Worm (Caenorhabditis elegans): ENCODE data around the gene K01D12.9.
A peak's percentile ranks its signal among the peaks of the same experiment; 100 is the strongest.

Gene K01D12.9

DNA sequence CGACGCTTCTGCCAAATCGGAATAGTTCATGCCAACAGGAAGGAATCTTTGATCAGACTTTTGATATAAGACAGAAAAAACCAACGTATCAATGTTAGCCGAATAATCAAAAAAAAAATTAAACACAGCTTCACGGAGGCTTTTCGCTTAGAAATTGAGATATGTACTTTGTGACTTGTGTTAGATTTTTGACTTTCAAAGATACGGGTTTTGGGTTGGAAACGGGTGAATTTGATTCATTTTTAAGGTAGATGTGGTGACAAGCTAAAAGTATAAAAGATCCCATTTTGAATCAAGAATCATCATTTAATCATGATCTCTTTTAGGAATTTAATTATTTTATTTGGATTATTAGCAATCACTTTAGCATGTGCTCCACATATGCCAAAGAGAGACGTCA is 2.1 kb downstream of the K01D12.9 start, which contains the start of gene K01D12.8:
TSS of gene K01D12.8 (plus strand) at position 301 of the 400 bp plus-strand sequence.
- TF ChIP-seq mef-2 (tag; optimal IDR thresholded peaks at IDR 0.05) (no peak), C16A3.4 (tag; optimal IDR thresholded peaks at IDR 0.05) (no peak)

DNA sequence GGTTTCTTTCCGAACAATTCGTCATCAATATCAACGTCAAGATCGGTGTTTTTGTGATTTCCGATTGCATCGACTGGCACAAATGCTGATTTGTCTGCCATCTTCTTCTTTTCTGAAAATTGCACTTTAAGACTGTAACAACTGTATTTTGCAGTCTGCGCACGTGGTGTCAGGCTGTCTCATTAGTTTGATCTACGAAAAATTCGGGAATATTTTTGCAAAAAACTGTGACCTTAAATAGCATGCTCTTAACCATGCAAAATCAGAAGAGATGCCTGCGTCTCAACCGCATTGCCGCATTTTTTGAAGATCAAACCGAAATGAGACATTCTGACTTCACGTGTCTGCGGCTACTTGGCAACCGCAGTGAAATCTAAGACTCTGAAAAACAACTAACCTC is 3.1 kb downstream of the K01D12.9 start, which contains the start of gene K01D12.7:
TSS of gene K01D12.7 (minus strand) at position 101 of the 400 bp plus-strand sequence.
- TF ChIP-seq ceh-90 (tag; optimal IDR thresholded peaks at IDR 0.05) (no peak), zip-4 (GFP tag; optimal IDR thresholded peaks at IDR 0.05) (no peak), lin-13 (GFP tag; optimal IDR thresholded peaks at IDR 0.05) (no peak), tbx-2 (tag; optimal IDR thresholded peaks at IDR 0.05) (no peak), sptf-1 (tag; optimal IDR thresholded peaks at IDR 0.05) (no peak), C34B4.2 (tag; optimal IDR thresholded peaks at IDR 0.05) (no peak), nhr-28 (tag; optimal IDR thresholded peaks at IDR 0.05) (no peak), nhr-77 (tag; optimal IDR thresholded peaks at IDR 0.05) (no peak), xbp-1 (tag; optimal IDR thresholded peaks at IDR 0.05) (no peak), pag-3 (tag; optimal IDR thresholded peaks at IDR 0.05; ENCODE audit: borderline replicate concordance, insufficient read depth) (no peak), elt-3 (tag; optimal IDR thresholded peaks at IDR 0.05) (no peak), vab-15 (tag; optimal IDR thresholded peaks at IDR 0.05) (no peak), fos-1 (tag; optimal IDR thresholded peaks at IDR 0.05) (no peak), hpl-2 (GFP tag; optimal IDR thresholded peaks at IDR 0.05) (no peak), egl-27 (tag; optimal IDR thresholded peaks at IDR 0.05) (no peak), nhr-12 (tag; optimal IDR thresholded peaks at IDR 0.05) (no peak), ets-5 (GFP tag; IDR thresholded peaks at IDR 0.05) (no peak), skn-1 (tag; optimal IDR thresholded peaks at IDR 0.05) (no peak), tlp-1 (tag; optimal IDR thresholded peaks at IDR 0.05) (no peak)

DNA sequence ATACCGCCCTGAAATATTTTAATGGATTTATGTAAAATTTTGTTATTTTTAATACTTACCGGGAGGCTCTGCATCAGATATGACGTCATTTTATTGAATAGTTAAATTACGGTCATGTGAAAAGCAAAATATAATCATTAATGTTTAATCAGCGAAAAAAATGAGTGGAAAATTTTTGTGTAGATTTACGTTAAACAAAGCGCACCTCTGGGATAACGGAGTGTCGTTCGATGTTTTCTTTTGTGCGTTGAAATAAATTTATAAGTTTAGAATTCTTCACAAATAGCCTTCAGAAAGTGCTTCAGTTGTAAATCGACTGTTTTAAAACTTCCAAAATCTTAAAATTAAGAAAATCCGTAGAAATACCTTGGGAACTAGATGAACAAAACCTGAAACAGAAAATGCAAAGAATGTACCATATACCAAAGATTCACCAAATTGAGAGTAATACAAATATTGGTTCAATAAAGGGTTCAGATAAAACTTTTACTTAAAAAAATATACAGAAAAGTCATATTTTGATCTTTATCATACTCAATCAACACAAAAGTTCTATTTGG is 3.7 kb downstream of the K01D12.9 start, which contains the start of the genes K01D12.20 and miga-1:
TSS of gene K01D12.20 (minus strand) at position 138 of the 560 bp plus-strand sequence.
TSS of gene miga-1 (minus strand) at position 183 of the 560 bp plus-strand sequence.
- TF ChIP-seq rnt-1 (tag; optimal IDR thresholded peaks at IDR 0.05) (no peak), nhr-19 (GFP tag; conservative IDR thresholded peaks at IDR 0.05) (peak; percentile 22; the same call in 1 of the 2 replicates), skn-1 (tag; optimal IDR thresholded peaks at IDR 0.05) (peak; percentile 22), C16A3.4 (tag; optimal IDR thresholded peaks at IDR 0.05) (peak; percentile 56), nhr-47 (tag; optimal IDR thresholded peaks at IDR 0.05) (peak; percentile 56), ceh-8 (GFP tag; optimal IDR thresholded peaks at IDR 0.05) (no peak), Y116A8C.19 (tag; optimal IDR thresholded peaks at IDR 0.05; ENCODE audit: borderline replicate concordance) (no peak), aly-2 (tag; optimal IDR thresholded peaks at IDR 0.05) (no peak), lir-3 (tag; optimal IDR thresholded peaks at IDR 0.05; ENCODE audit: poor library complexity) (no peak), efl-1 (optimal IDR thresholded peaks at IDR 0.05) (peak; percentile 31 to 60), efl-1 (GFP tag; optimal IDR thresholded peaks at IDR 0.05 in 1 of 2) (peak; percentile 50 to 93), C04F5.9 (tag; optimal IDR thresholded peaks at IDR 0.05) (no peak), nhr-20 (tag; optimal IDR thresholded peaks at IDR 0.05) (peak; percentile 46), dsc-1 (tag; optimal IDR thresholded peaks at IDR 0.05) (peak; percentile 42), ztf-4 (tag; optimal IDR thresholded peaks at IDR 0.05) (no peak), fos-1 (tag; optimal IDR thresholded peaks at IDR 0.05) (no peak), hlh-4 (tag; optimal IDR thresholded peaks at IDR 0.05) (no peak), unc-86 (tag; optimal IDR thresholded peaks at IDR 0.05) (no peak), ceh-82 (tag; optimal IDR thresholded peaks at IDR 0.05) (peak in 2 of 3 experiments; percentile 8 to 11), fkh-10 (GFP tag; optimal IDR thresholded peaks at IDR 0.05) (no peak), irx-1 (tag; optimal IDR thresholded peaks at IDR 0.05) (no peak), jun-1 (tag; optimal IDR thresholded peaks at IDR 0.05) (no peak), zip-4 (GFP tag; optimal IDR thresholded peaks at IDR 0.05) (no peak), egl-27 (tag; optimal IDR thresholded peaks at IDR 0.05) (no peak), lin-15B (tag; optimal IDR thresholded peaks at IDR 0.05) (peak; percentile 28), mab-9 (GFP tag; IDR thresholded peaks at IDR 0.05) (no peak), isw-1 (GFP tag; IDR thresholded peaks at IDR 0.05) (no peak), nhr-11 (tag; optimal IDR thresholded peaks at IDR 0.05) (no peak), nhr-84 (tag; optimal IDR thresholded peaks at IDR 0.05) (no peak), xbp-1 (tag; optimal IDR thresholded peaks at IDR 0.05) (peak; percentile 32), snpc-4 (tag; optimal IDR thresholded peaks at IDR 0.05) (no peak), efl-3 (GFP tag; optimal IDR thresholded peaks at IDR 0.05) (no peak), dpl-1 (GFP tag; optimal IDR thresholded peaks at IDR 0.05) (peak; percentile 37 to 55 (median 46)), elt-2 (tag; optimal IDR thresholded peaks at IDR 0.05) (peak; percentile 34)
